Worm (Caenorhabditis elegans): ENCODE measurements around the gene F17A2.13.

ce11 chrX:12326424-12326823 lies 5.0 kb downstream of the F17A2.13 start, which contains the start of gene srd-41:
- no peak for TF ChIP-seq hlh-15 (tag; optimal IDR thresholded peaks at IDR 0.05)
- no peak for TF ChIP-seq pha-4 (tag; optimal IDR thresholded peaks at IDR 0.05)
- no peak for TF ChIP-seq fkh-10 (GFP tag; optimal IDR thresholded peaks at IDR 0.05)
- TF ChIP-seq C38D4.7 (GFP tag; optimal IDR thresholded peaks at IDR 0.05): no peak
- no peak for TF ChIP-seq ceh-2 (tag; optimal IDR thresholded peaks at IDR 0.05)
- TF ChIP-seq dmd-4 (tag; optimal IDR thresholded peaks at IDR 0.05; ENCODE audit: borderline replicate concordance): no peak
- no peak for TF ChIP-seq lin-11 (tag; optimal IDR thresholded peaks at IDR 0.05)
- no peak for TF ChIP-seq elt-2 (tag; optimal IDR thresholded peaks at IDR 0.05)
